Worm (Caenorhabditis elegans) whole organism, young adult: ENCODE results near the gene gei-3.

ENCODE experiments used
- B0035.1 ChIP-seq: sonication (generic microtip); optimal IDR thresholded peaks from 2 replicates; lab custom pipeline; 2016; ENCODE audit warnings: missing genetic modification characterization, mild to moderate bottlenecking, missing compliant biosample characterization, missing genotype, missing genetic modification reagents
- Y56A3A.18 ChIP-seq: fragments of 200-800 bp; sonication (Bioruptor generic); IDR thresholded peaks from 2 replicates; pipeline ENCODE4 v1.3.6; 2022; ENCODE audit warnings: missing genetic modification reagents, missing genetic modification characterization, missing compliant biosample characterization
- ama-1 ChIP-seq, 3 experiments: fragments of 150-350 bp in 1 of 3; sonication (generic microtip) in 2 of 3; optimal IDR thresholded peaks; 2 replicates each; lab custom pipeline; 2014 to 2018; ENCODE audit warnings: missing biosample characterization in 2 of 3, missing genetic modification characterization in 2 of 3, missing genetic modification reagents in 2 of 3
- him-1 ChIP-seq: sonication (generic microtip); optimal IDR thresholded peaks from 2 replicates; lab custom pipeline; 2016; ENCODE audit warnings: missing genotype, missing genetic modification reagents, missing genetic modification characterization, missing compliant biosample characterization
- mes-4 ChIP-seq: sonication (generic microtip); optimal IDR thresholded peaks from 2 replicates; lab custom pipeline; 2016; ENCODE audit warnings: missing genotype, missing genetic modification characterization, missing compliant biosample characterization
- nhr-179 ChIP-seq: sonication (generic microtip); optimal IDR thresholded peaks from 2 replicates; lab custom pipeline; 2016; ENCODE audit warnings: mild to moderate bottlenecking, missing genetic modification characterization, missing compliant biosample characterization
- nhr-90 ChIP-seq: sonication (generic microtip); optimal IDR thresholded peaks from 2 replicates; lab custom pipeline; 2016; ENCODE audit warnings: missing genotype, mild to moderate bottlenecking, missing genetic modification characterization, missing compliant biosample characterization
- sea-2 ChIP-seq: fragments of 200-800 bp; sonication (Bioruptor generic); IDR thresholded peaks from 2 replicates; pipeline ENCODE4 v1.3.6; 2022; ENCODE audit warnings: missing genetic modification characterization, missing compliant biosample characterization
- xnd-1 ChIP-seq: sonication (generic microtip); optimal IDR thresholded peaks from 2 replicates; lab custom pipeline; 2016; ENCODE audit warnings: missing genotype, missing genetic modification reagents, missing genetic modification characterization, missing compliant biosample characterization

ce11 chrX:12799831-12800230, 13.6 kb downstream of the gei-3 start:
- TF ChIP-seq sea-2 (GFP tag; lab: Robert Waterston, UW) (no peak), ama-1 (optimal IDR thresholded peaks at IDR 0.05; lab: Kevin White, UChicago) (no peak), ama-1 (GFP tag; optimal IDR thresholded peaks at IDR 0.05; lab: Kevin White, UChicago) (no peak), nhr-90 (no peak), mes-4 (tag; lab: Kevin White, UChicago) (no peak), him-1 (no peak), nhr-179 (no peak), Y56A3A.18 (GFP tag; lab: Robert Waterston, UW) (no peak), B0035.1 (tag; lab: Kevin White, UChicago) (no peak), xnd-1 (tag; lab: Kevin White, UChicago) (no peak)
